Fruit fly (Drosophila melanogaster) whole organism, embryonic: ENCODE data around the gene cyr.

Experiments
- Abd-B ChIP-seq: fragments of 200-800 bp; sonication (Bioruptor generic); optimal IDR thresholded peaks from 2 replicates; lab custom pipeline; 2018; ENCODE audit warnings: missing biosample characterization, mild to moderate bottlenecking, missing genetic modification characterization, moderate library complexity
- Asciz ChIP-seq: fragments of 200-800 bp; sonication (Bioruptor generic); optimal IDR thresholded peaks from 2 replicates; lab custom pipeline; 2017; ENCODE audit warnings: missing biosample characterization, mild to moderate bottlenecking, missing genetic modification characterization, missing genetic modification reagents
- CG10209 ChIP-seq: fragments of 200-800 bp; sonication (Bioruptor generic); optimal IDR thresholded peaks from 3 replicates; lab custom pipeline; 2017; ENCODE audit warnings: missing biosample characterization, mild to moderate bottlenecking, missing genetic modification characterization, missing genetic modification reagents
- CG10543 ChIP-seq: fragments of 200-800 bp; sonication (Bioruptor generic); optimal IDR thresholded peaks from 3 replicates; lab custom pipeline; 2017; ENCODE audit warnings: missing biosample characterization, mild to moderate bottlenecking, missing genetic modification characterization, moderate library complexity
- CG10979 ChIP-seq: fragments of 200-800 bp; sonication (Bioruptor generic); optimal IDR thresholded peaks from 2 replicates; lab custom pipeline; 2018; ENCODE audit warnings: missing biosample characterization, mild to moderate bottlenecking, missing genetic modification characterization, moderate library complexity
- CG12942 ChIP-seq: fragments of 200-800 bp; sonication (Bioruptor generic); optimal IDR thresholded peaks from 3 replicates; lab custom pipeline; 2016; ENCODE audit warnings: missing biosample characterization, missing genetic modification characterization
- CG13894 ChIP-seq: fragments of 200-800 bp; sonication (Bioruptor generic); optimal IDR thresholded peaks from 3 replicates; lab custom pipeline; 2018; ENCODE audit warnings: missing biosample characterization, mild to moderate bottlenecking, missing genetic modification characterization, moderate library complexity
- CG14441 ChIP-seq: fragments of 200-800 bp; sonication (Bioruptor generic); IDR thresholded peaks from 2 replicates; pipeline ENCODE4 v1.3.6; 2022; ENCODE audit warnings: missing biosample characterization, missing genetic modification characterization
- CG1529 ChIP-seq: fragments of 200-800 bp; sonication (Bioruptor generic); optimal IDR thresholded peaks from 3 replicates; lab custom pipeline; 2018; ENCODE audit warnings: missing biosample characterization, missing genetic modification characterization
- CG16779 ChIP-seq: fragments of 200-800 bp; sonication (Bioruptor generic); IDR thresholded peaks from 2 replicates; pipeline ENCODE4 v1.3.6; 2022; ENCODE audit warnings: missing biosample characterization, missing genetic modification characterization
- CG17186 ChIP-seq: fragments of 200-800 bp; sonication (Bioruptor generic); optimal IDR thresholded peaks from 3 replicates; lab custom pipeline; 2017; ENCODE audit warnings: missing biosample characterization, missing genetic modification reagents, missing genetic modification characterization
- CG18619 ChIP-seq: fragments of 200-800 bp; sonication (Bioruptor generic); optimal IDR thresholded peaks from 3 replicates; lab custom pipeline; 2017; ENCODE audit warnings: missing biosample characterization, mild to moderate bottlenecking, missing genetic modification characterization
- CG2116 ChIP-seq: fragments of 200-800 bp; sonication (Bioruptor generic); optimal IDR thresholded peaks from 3 replicates; lab custom pipeline; 2018; ENCODE audit warnings: missing biosample characterization, mild to moderate bottlenecking, missing genetic modification characterization
- CG2875 ChIP-seq: fragments of 200-800 bp; sonication (Bioruptor generic); optimal IDR thresholded peaks from 2 replicates; lab custom pipeline; 2017; ENCODE audit warnings: missing biosample characterization, mild to moderate bottlenecking, missing genetic modification characterization, missing genetic modification reagents
- CG2889 ChIP-seq: fragments of 200-800 bp; sonication (Bioruptor generic); IDR thresholded peaks from 3 replicates; pipeline ENCODE4 v1.3.6; 2022; ENCODE audit warnings: missing biosample characterization, missing genetic modification characterization
- CG30431 ChIP-seq: fragments of 200-800 bp; sonication (Bioruptor generic); optimal IDR thresholded peaks from 2 replicates; lab custom pipeline; 2017; ENCODE audit warnings: missing biosample characterization, missing genetic modification characterization
- CG6254 ChIP-seq: fragments of 200-800 bp; sonication (Bioruptor generic); optimal IDR thresholded peaks from 3 replicates; lab custom pipeline; 2017; ENCODE audit warnings: mild to moderate bottlenecking, missing biosample characterization, missing genetic modification reagents, missing genetic modification characterization
- CG7357 ChIP-seq: fragments of 200-800 bp; sonication (Bioruptor generic); IDR thresholded peaks from 3 replicates; pipeline ENCODE4 v1.3.6; 2022; ENCODE audit warnings: missing biosample characterization, missing genetic modification characterization
- CG9609 ChIP-seq: fragments of 200-800 bp; sonication (Bioruptor generic); optimal IDR thresholded peaks from 3 replicates; lab custom pipeline; 2016; ENCODE audit warnings: missing biosample characterization, missing genetic modification characterization
- D ChIP-seq, 2 experiments: fragments of 200-800 bp in 1 of 2; fragments of >200 bp in 1 of 2; sonication (Bioruptor generic) in 1 of 2; optimal IDR thresholded peaks; 2 replicates in 1 of 2; 3 replicates in 1 of 2; lab custom pipeline; 2017; ENCODE audit warnings: mild to moderate bottlenecking in 1 of 2, missing biosample characterization in 1 of 2, missing genetic modification characterization in 1 of 2, missing genetic modification reagents in 1 of 2
- D19A ChIP-seq: fragments of 200-800 bp; optimal IDR thresholded peaks from 3 replicates; lab custom pipeline; 2019; ENCODE audit warnings: missing biosample characterization, mild to moderate bottlenecking, missing genetic modification characterization, moderate library complexity
- Dip2 ChIP-seq: fragments of 200-800 bp; sonication (Bioruptor generic); IDR thresholded peaks from 2 replicates; pipeline ENCODE4 v1.3.6; 2022; ENCODE audit warnings: missing biosample characterization, missing genetic modification characterization
- Dll ChIP-seq: fragments of 200-800 bp; sonication (Bioruptor generic); IDR thresholded peaks from 4 replicates; pipeline ENCODE4 v1.3.6; 2022; ENCODE audit warnings: missing biosample characterization, missing genetic modification characterization; ENCODE audit not compliant: partially characterized antibody
- ERR ChIP-seq: fragments of 200-800 bp; sonication (Bioruptor generic); optimal IDR thresholded peaks from 2 replicates; lab custom pipeline; 2016; ENCODE audit warnings: missing biosample characterization, missing genetic modification characterization
- Gug ChIP-seq: fragments of 200-800 bp; sonication (Bioruptor generic); IDR thresholded peaks from 4 replicates; pipeline ENCODE4 v1.3.6; 2022; ENCODE audit warnings: missing biosample characterization, missing genetic modification characterization
- Mes4 ChIP-seq: fragments of 200-800 bp; sonication (Bioruptor generic); optimal IDR thresholded peaks from 2 replicates; lab custom pipeline; 2016; ENCODE audit warnings: missing biosample characterization, missing genetic modification characterization
- Neu2 ChIP-seq: fragments of 200-800 bp; sonication (Bioruptor generic); optimal IDR thresholded peaks from 3 replicates; lab custom pipeline; 2016; ENCODE audit warnings: missing biosample characterization, missing genetic modification characterization, borderline replicate concordance
- PHDP ChIP-seq: fragments of 200-800 bp; sonication (Bioruptor generic); optimal IDR thresholded peaks from 3 replicates; lab custom pipeline; 2018; ENCODE audit warnings: missing biosample characterization, mild to moderate bottlenecking, missing genetic modification characterization, moderate library complexity
- Rfx ChIP-seq: fragments of 200-800 bp; sonication (Bioruptor generic); IDR thresholded peaks from 2 replicates; pipeline ENCODE4 v1.3.6; 2022; ENCODE audit warnings: missing biosample characterization, missing genetic modification characterization
- Sin3A ChIP-seq: fragments of >200 bp; optimal IDR thresholded peaks from 2 replicates; lab custom pipeline; 2018
- Sox102F ChIP-seq: fragments of 200-800 bp; sonication (Bioruptor generic); optimal IDR thresholded peaks from 2 replicates; lab custom pipeline; 2018; ENCODE audit warnings: missing biosample characterization, mild to moderate bottlenecking, missing genetic modification characterization, moderate library complexity
- Sry-β ChIP-seq: fragments of 200-800 bp; sonication (Bioruptor generic); optimal IDR thresholded peaks from 2 replicates; lab custom pipeline; 2018; ENCODE audit warnings: missing biosample characterization, mild to moderate bottlenecking, missing genetic modification characterization, moderate library complexity
- Trl ChIP-seq, 3 experiments: fragments of >200 bp in 2 of 3; fragments of 200-800 bp in 1 of 3; sonication (Bioruptor generic) in 1 of 3; optimal IDR thresholded peaks; 2 replicates in 1 of 3; 3 replicates in 2 of 3; lab custom pipeline; 2016 to 2017; ENCODE audit warnings: missing biosample characterization in 1 of 3, missing genetic modification characterization in 1 of 3
- YL-1 ChIP-seq: fragments of 200-800 bp; sonication (Bioruptor generic); optimal IDR thresholded peaks from 3 replicates; lab custom pipeline; 2017; ENCODE audit warnings: missing biosample characterization, mild to moderate bottlenecking, missing genetic modification characterization
- bcd ChIP-seq: fragments of 200-800 bp; sonication (Bioruptor generic); optimal IDR thresholded peaks from 2 replicates; lab custom pipeline; 2017; ENCODE audit warnings: missing biosample characterization, mild to moderate bottlenecking, missing genetic modification characterization
- chn ChIP-seq: fragments of 200-800 bp; sonication (Bioruptor generic); optimal IDR thresholded peaks from 2 replicates; lab custom pipeline; 2016; ENCODE audit warnings: missing biosample characterization, missing genetic modification characterization
- ci ChIP-seq: fragments of 200-800 bp; sonication (Bioruptor generic); IDR thresholded peaks from 3 replicates; pipeline ENCODE4 v1.3.6; 2022; ENCODE audit warnings: missing biosample characterization, missing genetic modification characterization
- dmrt11E ChIP-seq: fragments of 200-800 bp; sonication (Bioruptor generic); optimal IDR thresholded peaks from 3 replicates; lab custom pipeline; 2018; ENCODE audit warnings: missing biosample characterization, mild to moderate bottlenecking, missing genetic modification characterization, moderate library complexity
- dpn ChIP-seq, 2 experiments: fragments of 200-800 bp; sonication (Bioruptor generic); optimal IDR thresholded peaks; 3 replicates each; lab custom pipeline; 2016; ENCODE audit warnings: missing biosample characterization in 2 of 2, missing genetic modification characterization in 2 of 2
- gem ChIP-seq: fragments of 200-800 bp; sonication (Bioruptor generic); optimal IDR thresholded peaks from 2 replicates; lab custom pipeline; 2019; ENCODE audit warnings: missing biosample characterization, mild to moderate bottlenecking, missing genetic modification characterization, moderate library complexity
- jumu ChIP-seq: fragments of 200-800 bp; sonication (Bioruptor generic); optimal IDR thresholded peaks from 3 replicates; lab custom pipeline; 2016; ENCODE audit warnings: missing biosample characterization, missing genetic modification characterization
- kay ChIP-seq: fragments of 200-800 bp; sonication (Bioruptor generic); optimal IDR thresholded peaks from 2 replicates; lab custom pipeline; 2016; ENCODE audit warnings: missing biosample characterization, missing genetic modification characterization
- klu ChIP-seq: fragments of 200-800 bp; sonication (Bioruptor generic); IDR thresholded peaks from 2 replicates; pipeline ENCODE4 v1.3.6; 2022; ENCODE audit warnings: missing biosample characterization, missing genetic modification characterization
- peb ChIP-seq: fragments of 200-800 bp; sonication (Bioruptor generic); IDR thresholded peaks from 2 replicates; pipeline ENCODE4 v1.3.6; 2022; ENCODE audit warnings: missing biosample characterization, missing genetic modification characterization
- repo ChIP-seq: fragments of 200-800 bp; sonication (Bioruptor generic); optimal IDR thresholded peaks from 2 replicates; lab custom pipeline; 2016; ENCODE audit warnings: missing biosample characterization, missing genetic modification characterization
- ssp ChIP-seq: fragments of 200-800 bp; sonication (Bioruptor generic); IDR thresholded peaks from 2 replicates; pipeline ENCODE4 v1.3.6; 2022; ENCODE audit warnings: missing biosample characterization, missing genetic modification characterization
- unpg ChIP-seq: fragments of 200-800 bp; sonication (Bioruptor generic); optimal IDR thresholded peaks from 3 replicates; lab custom pipeline; 2018; ENCODE audit warnings: missing biosample characterization, mild to moderate bottlenecking, missing genetic modification characterization, moderate library complexity
- z ChIP-seq: fragments of 200-800 bp; sonication (Bioruptor generic); IDR thresholded peaks from 3 replicates; pipeline ENCODE4 v1.3.6; 2022; ENCODE audit warnings: missing biosample characterization, missing genetic modification characterization

cyr gene

dm6 chrX:8100026-8100825 lies 35.3 kb downstream of the cyr start (continued):
- TF ChIP-seq dmrt11E (tag; lab: Kevin White, UChicago): peak; percentile 47
- peak; percentile 67 for TF ChIP-seq CG12942 (GFP tag; lab: Kevin White, UChicago)
- TF ChIP-seq CG13894 (tag; lab: Kevin White, UChicago): peak; percentile 80
- TF ChIP-seq jumu (GFP tag; lab: Kevin White, UChicago): peak; percentile 49
- peak; percentile 45 for TF ChIP-seq CG2116 (GFP tag; lab: Kevin White, UChicago)
- peak; percentile 12 for TF ChIP-seq Sry-β (GFP tag; lab: Kevin White, UChicago)
- peak; percentile 67; the same call in 2 of the 4 replicates for TF ChIP-seq Gug (GFP tag; lab: Robert Waterston, UW)
- TF ChIP-seq Abd-B (GFP tag; lab: Kevin White, UChicago): peak; percentile 46
- peak; percentile 57 to 75 for TF ChIP-seq dpn (GFP tag; optimal IDR thresholded peaks at IDR 0.05; lab: Kevin White, UChicago)
- TF ChIP-seq kay (GFP tag; lab: Kevin White, UChicago): peak; percentile 12
- TF ChIP-seq CG6254 (GFP tag; lab: Kevin White, UChicago): peak; percentile 64
- no peak for TF ChIP-seq ERR (GFP tag; lab: Kevin White, UChicago)
- peak; percentile 52 for TF ChIP-seq CG10543 (GFP tag; lab: Kevin White, UChicago)
- TF ChIP-seq Sox102F: peak; percentile 89
- peak; percentile 77 for TF ChIP-seq CG18619 (GFP tag; lab: Kevin White, UChicago)
- peak; percentile 68 for TF ChIP-seq peb (GFP tag; lab: Robert Waterston, UW)
- peak; percentile 88 for TF ChIP-seq unpg (GFP tag; lab: Kevin White, UChicago)
- TF ChIP-seq CG14441: peak; percentile 83
- TF ChIP-seq CG16779: no peak
- TF ChIP-seq CG10979 (tag; lab: Kevin White, UChicago): peak; percentile 85
- peak; percentile 73 for TF ChIP-seq CG1529
- TF ChIP-seq gem (tag; lab: Kevin White, UChicago): peak; percentile 89
- TF ChIP-seq Trl (optimal IDR thresholded peaks at IDR 0.05; lab: Kevin White, UChicago): peak; percentile 60 to 61
- peak; percentile 49 for TF ChIP-seq Trl (GFP tag; optimal IDR thresholded peaks at IDR 0.05; lab: Kevin White, UChicago)
- TF ChIP-seq CG2875 (GFP tag; lab: Kevin White, UChicago): peak; percentile 79
- TF ChIP-seq klu (GFP tag; lab: Robert Waterston, UW): peak; percentile 58; the same call in 1 of the 2 replicates
- peak; percentile 87 for TF ChIP-seq Rfx (GFP tag; lab: Robert Waterston, UW)
- peak; percentile 77 for TF ChIP-seq D19A (tag; lab: Kevin White, UChicago)
- TF ChIP-seq Neu2: no peak
- no peak for TF ChIP-seq D (optimal IDR thresholded peaks at IDR 0.05; lab: Kevin White, UChicago)
- peak; percentile 78 for TF ChIP-seq D (GFP tag; optimal IDR thresholded peaks at IDR 0.05; lab: Kevin White, UChicago)
- peak; percentile 81 for TF ChIP-seq Asciz (GFP tag; lab: Kevin White, UChicago)
- no peak for TF ChIP-seq repo (GFP tag; lab: Kevin White, UChicago)
- TF ChIP-seq Sin3A: no peak
- peak; percentile 67 for TF ChIP-seq chn (GFP tag; lab: Kevin White, UChicago)
- no peak for TF ChIP-seq z (GFP tag; lab: Robert Waterston, UW)
- TF ChIP-seq bcd: peak; percentile 74
- TF ChIP-seq Dip2 (GFP tag; lab: Robert Waterston, UW): no peak
- peak; percentile 13 for TF ChIP-seq CG9609 (GFP tag; lab: Kevin White, UChicago)
- TF ChIP-seq Mes4 (GFP tag; lab: Kevin White, UChicago): peak; percentile 26
- peak; percentile 73 for TF ChIP-seq CG2889
- TF ChIP-seq CG10209 (GFP tag; lab: Kevin White, UChicago): peak; percentile 74
- TF ChIP-seq Dll: no peak
- peak; percentile 36 for TF ChIP-seq YL-1 (GFP tag; lab: Kevin White, UChicago)
- peak; percentile 95 for TF ChIP-seq ci (GFP tag; lab: Robert Waterston, UW)
- peak; percentile 58 for TF ChIP-seq ssp (GFP tag; lab: Robert Waterston, UW)
- TF ChIP-seq CG7357 (GFP tag; lab: Robert Waterston, UW): peak; percentile 77
- TF ChIP-seq CG30431: peak; percentile 66
- peak; percentile 85 for TF ChIP-seq PHDP
- peak; percentile 40 for TF ChIP-seq CG17186 (GFP tag; lab: Kevin White, UChicago)
